Worm (Caenorhabditis elegans) whole organism, L3 larva: ENCODE data around the gene sam-10.

Experiments
- R02D3.7 ChIP-seq: fragments of 150-350 bp; optimal IDR thresholded peaks from 2 replicates; lab custom pipeline; 2014; ENCODE audit warnings: missing biosample characterization, missing genetic modification characterization
- ZK546.5 ChIP-seq: sonication (generic microtip); optimal IDR thresholded peaks from 2 replicates; lab custom pipeline; 2017; ENCODE audit warnings: missing biosample characterization, missing genetic modification characterization
- egl-27 ChIP-seq: sonication (generic microtip); optimal IDR thresholded peaks from 4 replicates; lab custom pipeline; 2017; ENCODE audit warnings: missing biosample characterization, missing genetic modification reagents, missing genetic modification characterization
- nhr-28 ChIP-seq: fragments of 150-350 bp; optimal IDR thresholded peaks from 2 replicates; lab custom pipeline; 2014; ENCODE audit warnings: missing biosample characterization, missing genetic modification characterization
- nhr-76 ChIP-seq: fragments of 150-350 bp; sonication (generic microtip); optimal IDR thresholded peaks from 5 replicates; lab custom pipeline; 2014; ENCODE audit warnings: missing biosample characterization, missing genetic modification characterization
- pha-4 ChIP-seq: fragments of 150-350 bp; optimal IDR thresholded peaks from 2 replicates; lab custom pipeline; 2014; ENCODE audit warnings: missing biosample characterization, missing genetic modification reagents, missing genetic modification characterization
- skn-1 ChIP-seq: fragments of 150-350 bp; optimal IDR thresholded peaks from 2 replicates; lab custom pipeline; 2014; ENCODE audit warnings: missing biosample characterization, missing genetic modification characterization
- snpc-4 ChIP-seq: fragments of 150-350 bp; optimal IDR thresholded peaks from 2 replicates; lab custom pipeline; 2014; ENCODE audit warnings: missing biosample characterization, missing genetic modification characterization
- unc-39 ChIP-seq: sonication (generic microtip); optimal IDR thresholded peaks from 4 replicates; lab custom pipeline; 2017; ENCODE audit warnings: missing biosample characterization, missing genetic modification characterization
- zag-1 ChIP-seq: fragments of 150-350 bp; optimal IDR thresholded peaks from 2 replicates; lab custom pipeline; 2014; ENCODE audit warnings: missing biosample characterization, missing genetic modification characterization
- ztf-11 ChIP-seq: fragments of 150-350 bp; optimal IDR thresholded peaks from 2 replicates; lab custom pipeline; 2014; ENCODE audit warnings: missing biosample characterization, missing genetic modification characterization

- TF ChIP-seq ztf-11 (no peak), zag-1 (tag; lab: Kevin White, UChicago) (no peak), unc-39 (tag; lab: Kevin White, UChicago) (no peak), nhr-28 (tag; lab: Kevin White, UChicago) (no peak), ZK546.5 (tag; lab: Kevin White, UChicago) (no peak), pha-4 (peak; percentile 93), skn-1 (tag; lab: Kevin White, UChicago) (no peak), egl-27 (no peak), R02D3.7 (tag; lab: Kevin White, UChicago) (no peak), nhr-76 (tag; lab: Kevin White, UChicago) (no peak), snpc-4 (tag; lab: Kevin White, UChicago) (no peak)
These were observed 2.9 kb upstream of the sam-10 start for ce11 chrII:13333103-13333764.
